Fruit fly (Drosophila melanogaster) whole organism, embryonic: ENCODE measurements around the gene rho-5.
A peak's percentile ranks its signal among the peaks of the same experiment; 100 is the strongest.

Experiments
- Atf3 ChIP-seq: fragments of 200-800 bp; sonication (Bioruptor generic); optimal IDR thresholded peaks from 3 replicates; lab custom pipeline; 2016; ENCODE audit warnings: missing biosample characterization, missing genetic modification characterization
- B-H2 ChIP-seq: fragments of 200-800 bp; sonication (Bioruptor generic); optimal IDR thresholded peaks from 2 replicates; lab custom pipeline; 2018; ENCODE audit warnings: missing biosample characterization, mild to moderate bottlenecking, missing genetic modification characterization
- Bgb ChIP-seq: fragments of 200-800 bp; sonication (Bioruptor generic); IDR thresholded peaks from 2 replicates; pipeline ENCODE4 v1.3.6; 2022; ENCODE audit warnings: missing biosample characterization, missing genetic modification characterization; ENCODE audit not compliant: partially characterized antibody
- CG10267 ChIP-seq: fragments of 200-800 bp; sonication (Bioruptor generic); optimal IDR thresholded peaks from 2 replicates; lab custom pipeline; 2018; ENCODE audit warnings: missing biosample characterization, mild to moderate bottlenecking, missing genetic modification characterization, moderate library complexity
- CG10543 ChIP-seq: fragments of 200-800 bp; sonication (Bioruptor generic); optimal IDR thresholded peaks from 3 replicates; lab custom pipeline; 2017; ENCODE audit warnings: missing biosample characterization, mild to moderate bottlenecking, missing genetic modification characterization, moderate library complexity
- CG10654 ChIP-seq: fragments of 200-800 bp; sonication (Bioruptor generic); optimal IDR thresholded peaks from 2 replicates; lab custom pipeline; 2016; ENCODE audit warnings: missing biosample characterization, missing genetic modification characterization
- CG12391 ChIP-seq: fragments of 200-800 bp; sonication (Bioruptor generic); optimal IDR thresholded peaks from 3 replicates; lab custom pipeline; 2018; ENCODE audit warnings: missing biosample characterization, mild to moderate bottlenecking, missing genetic modification characterization, moderate library complexity
- CG12659 ChIP-seq: fragments of 200-800 bp; sonication (Bioruptor generic); optimal IDR thresholded peaks from 3 replicates; lab custom pipeline; 2017; ENCODE audit warnings: mild to moderate bottlenecking, missing biosample characterization, missing genetic modification reagents, missing genetic modification characterization
- CG13123 ChIP-seq: fragments of 200-800 bp; sonication (Bioruptor generic); optimal IDR thresholded peaks from 2 replicates; lab custom pipeline; 2016; ENCODE audit warnings: missing biosample characterization, missing genetic modification characterization
- CG13287 ChIP-seq: fragments of 200-800 bp; sonication (Bioruptor generic); IDR thresholded peaks from 2 replicates; pipeline ENCODE4 v1.3.6; 2022; ENCODE audit warnings: missing biosample characterization, missing genetic modification characterization; ENCODE audit not compliant: partially characterized antibody
- CG13775 ChIP-seq: fragments of 200-800 bp; sonication (Bioruptor generic); optimal IDR thresholded peaks from 3 replicates; lab custom pipeline; 2017; ENCODE audit warnings: missing biosample characterization, mild to moderate bottlenecking, missing genetic modification characterization
- CG1529 ChIP-seq: fragments of 200-800 bp; sonication (Bioruptor generic); optimal IDR thresholded peaks from 3 replicates; lab custom pipeline; 2018; ENCODE audit warnings: missing biosample characterization, missing genetic modification characterization
- CG17612 ChIP-seq: fragments of 200-800 bp; sonication (Bioruptor generic); IDR thresholded peaks from 2 replicates; pipeline ENCODE4 v1.3.6; 2022; ENCODE audit warnings: missing biosample characterization, missing genetic modification characterization
- CG18262 ChIP-seq: fragments of 200-800 bp; optimal IDR thresholded peaks from 3 replicates; lab custom pipeline; 2019; ENCODE audit warnings: missing biosample characterization, mild to moderate bottlenecking, missing genetic modification characterization, moderate library complexity
- CG18476 ChIP-seq: fragments of 200-800 bp; sonication (Bioruptor generic); optimal IDR thresholded peaks from 2 replicates; lab custom pipeline; 2016; ENCODE audit warnings: missing biosample characterization, mild to moderate bottlenecking, missing genetic modification characterization
- CG18619 ChIP-seq: fragments of 200-800 bp; sonication (Bioruptor generic); optimal IDR thresholded peaks from 3 replicates; lab custom pipeline; 2017; ENCODE audit warnings: missing biosample characterization, mild to moderate bottlenecking, missing genetic modification characterization
- CG2712 ChIP-seq: fragments of 200-800 bp; optimal IDR thresholded peaks from 3 replicates; lab custom pipeline; 2019; ENCODE audit warnings: missing biosample characterization, mild to moderate bottlenecking, missing genetic modification characterization, moderate library complexity
- CG30020 ChIP-seq: fragments of 200-800 bp; optimal IDR thresholded peaks from 2 replicates; lab custom pipeline; 2019; ENCODE audit warnings: missing biosample characterization, mild to moderate bottlenecking, missing genetic modification characterization, moderate library complexity
- CG34422 ChIP-seq: fragments of 200-800 bp; sonication (Bioruptor generic); IDR thresholded peaks from 3 replicates; pipeline ENCODE4 v1.3.6; 2022; ENCODE audit warnings: missing biosample characterization, missing genetic modification characterization
- CG3838 ChIP-seq: fragments of 200-800 bp; sonication (Bioruptor generic); optimal IDR thresholded peaks from 3 replicates; lab custom pipeline; 2016; ENCODE audit warnings: missing biosample characterization, missing genetic modification characterization
- CG6175 ChIP-seq: fragments of 200-800 bp; sonication (Bioruptor generic); IDR thresholded peaks from 3 replicates; pipeline ENCODE4 v1.3.6; 2022; ENCODE audit warnings: missing biosample characterization, missing genetic modification characterization
- CG7271 ChIP-seq: fragments of 200-800 bp; sonication (Bioruptor generic); optimal IDR thresholded peaks from 2 replicates; lab custom pipeline; 2018; ENCODE audit warnings: missing biosample characterization, mild to moderate bottlenecking, missing genetic modification characterization, moderate library complexity
- CG9817 ChIP-seq: fragments of 200-800 bp; sonication (Bioruptor generic); optimal IDR thresholded peaks from 2 replicates; lab custom pipeline; 2018; ENCODE audit warnings: missing biosample characterization, mild to moderate bottlenecking, missing genetic modification characterization, moderate library complexity
- Dbx ChIP-seq: fragments of 200-800 bp; sonication (Bioruptor generic); IDR thresholded peaks from 3 replicates; pipeline ENCODE4 v1.3.6; 2022; ENCODE audit warnings: missing biosample characterization, missing genetic modification characterization
- Dll ChIP-seq: fragments of 200-800 bp; sonication (Bioruptor generic); IDR thresholded peaks from 4 replicates; pipeline ENCODE4 v1.3.6; 2022; ENCODE audit warnings: missing biosample characterization, missing genetic modification characterization; ENCODE audit not compliant: partially characterized antibody
- HLH3B ChIP-seq: fragments of 200-800 bp; sonication (Bioruptor generic); IDR thresholded peaks from 2 replicates; pipeline ENCODE4 v1.3.6; 2022; ENCODE audit warnings: missing biosample characterization, missing genetic modification characterization
- HLH4C ChIP-seq: fragments of 200-800 bp; sonication (Bioruptor generic); IDR thresholded peaks from 3 replicates; pipeline ENCODE4 v1.3.6; 2022; ENCODE audit warnings: missing biosample characterization, missing genetic modification characterization; ENCODE audit not compliant: partially characterized antibody
- Lhr ChIP-seq: fragments of 200-800 bp; sonication (Bioruptor generic); optimal IDR thresholded peaks from 3 replicates; lab custom pipeline; 2017; ENCODE audit warnings: mild to moderate bottlenecking, missing biosample characterization, missing genetic modification reagents, missing genetic modification characterization
- MESR4 ChIP-seq: fragments of 200-800 bp; sonication (Bioruptor generic); optimal IDR thresholded peaks from 2 replicates; lab custom pipeline; 2018; ENCODE audit warnings: missing biosample characterization, mild to moderate bottlenecking, missing genetic modification characterization, moderate library complexity
- Med ChIP-seq: fragments of 200-800 bp; sonication (Bioruptor generic); peaks from one replicate; lab custom pipeline; 2016; ENCODE audit warnings: missing biosample characterization, missing genetic modification characterization, mild to moderate bottlenecking, inconsistent platforms, moderate library complexity
- NfI ChIP-seq: fragments of 200-800 bp; sonication (Bioruptor generic); optimal IDR thresholded peaks from 3 replicates; lab custom pipeline; 2018; ENCODE audit warnings: missing biosample characterization, mild to moderate bottlenecking, missing genetic modification characterization, moderate library complexity
- Sry-δ ChIP-seq: fragments of 200-800 bp; sonication (Bioruptor generic); optimal IDR thresholded peaks from 2 replicates; lab custom pipeline; 2016; ENCODE audit warnings: missing biosample characterization, missing genetic modification characterization
- TFAM ChIP-seq: fragments of 200-800 bp; sonication (Bioruptor generic); optimal IDR thresholded peaks from 2 replicates; lab custom pipeline; 2017; ENCODE audit warnings: missing biosample characterization, missing genetic modification characterization, inconsistent platforms
- al ChIP-seq: fragments of 200-800 bp; sonication (Bioruptor generic); IDR thresholded peaks from 2 replicates; pipeline ENCODE4 v1.3.6; 2022; ENCODE audit warnings: missing biosample characterization, missing genetic modification characterization
- bbx ChIP-seq: fragments of 200-800 bp; sonication (Bioruptor generic); IDR thresholded peaks from 2 replicates; pipeline ENCODE4 v1.3.6; 2022; ENCODE audit warnings: missing biosample characterization, missing genetic modification characterization; ENCODE audit not compliant: partially characterized antibody
- cad ChIP-seq: fragments of >200 bp; optimal IDR thresholded peaks from 2 replicates; lab custom pipeline; 2017; ENCODE audit warnings: missing biosample characterization, missing genetic modification characterization
- chinmo ChIP-seq: fragments of 200-800 bp; sonication (Bioruptor generic); IDR thresholded peaks from 4 replicates; pipeline ENCODE4 v1.3.6; 2022; ENCODE audit warnings: missing biosample characterization, missing genetic modification characterization; ENCODE audit not compliant: partially characterized antibody
- crc ChIP-seq: fragments of 200-800 bp; sonication (Bioruptor generic); optimal IDR thresholded peaks from 2 replicates; lab custom pipeline; 2016; ENCODE audit warnings: missing biosample characterization, missing genetic modification characterization
- dimm ChIP-seq: fragments of 200-800 bp; sonication (Bioruptor generic); IDR thresholded peaks from 2 replicates; pipeline ENCODE4 v1.3.6; 2022; ENCODE audit warnings: missing biosample characterization, missing genetic modification characterization
- grau ChIP-seq: fragments of 200-800 bp; optimal IDR thresholded peaks from 3 replicates; lab custom pipeline; 2019; ENCODE audit warnings: missing biosample characterization, mild to moderate bottlenecking, missing genetic modification characterization, moderate library complexity
- hbn ChIP-seq: fragments of 200-800 bp; sonication (Bioruptor generic); IDR thresholded peaks from 2 replicates; pipeline ENCODE4 v1.3.6; 2022; ENCODE audit warnings: missing biosample characterization, missing genetic modification characterization; ENCODE audit not compliant: partially characterized antibody
- nmo ChIP-seq: fragments of 200-800 bp; sonication (Bioruptor generic); optimal IDR thresholded peaks from 2 replicates; lab custom pipeline; 2018; ENCODE audit warnings: missing biosample characterization, mild to moderate bottlenecking, missing genetic modification characterization, moderate library complexity
- phol ChIP-seq: fragments of 200-800 bp; sonication (Bioruptor generic); optimal IDR thresholded peaks from 3 replicates; lab custom pipeline; 2018; ENCODE audit warnings: missing biosample characterization, mild to moderate bottlenecking, missing genetic modification characterization, moderate library complexity
- sug ChIP-seq: fragments of 200-800 bp; optimal IDR thresholded peaks from 2 replicates; lab custom pipeline; 2019; ENCODE audit warnings: missing biosample characterization, mild to moderate bottlenecking, missing genetic modification characterization, moderate library complexity
- twi ChIP-seq: fragments of 200-800 bp; optimal IDR thresholded peaks from 2 replicates; lab custom pipeline; 2019; ENCODE audit warnings: missing biosample characterization, mild to moderate bottlenecking, missing genetic modification characterization, moderate library complexity
- unc-4 ChIP-seq: fragments of 200-800 bp; sonication (Bioruptor generic); IDR thresholded peaks from 2 replicates; pipeline ENCODE4 v1.3.6; 2022; ENCODE audit warnings: missing biosample characterization, missing genetic modification characterization; ENCODE audit not compliant: partially characterized antibody
- unpg ChIP-seq: fragments of 200-800 bp; sonication (Bioruptor generic); optimal IDR thresholded peaks from 3 replicates; lab custom pipeline; 2018; ENCODE audit warnings: missing biosample characterization, mild to moderate bottlenecking, missing genetic modification characterization, moderate library complexity

Gene rho-5

DNA sequence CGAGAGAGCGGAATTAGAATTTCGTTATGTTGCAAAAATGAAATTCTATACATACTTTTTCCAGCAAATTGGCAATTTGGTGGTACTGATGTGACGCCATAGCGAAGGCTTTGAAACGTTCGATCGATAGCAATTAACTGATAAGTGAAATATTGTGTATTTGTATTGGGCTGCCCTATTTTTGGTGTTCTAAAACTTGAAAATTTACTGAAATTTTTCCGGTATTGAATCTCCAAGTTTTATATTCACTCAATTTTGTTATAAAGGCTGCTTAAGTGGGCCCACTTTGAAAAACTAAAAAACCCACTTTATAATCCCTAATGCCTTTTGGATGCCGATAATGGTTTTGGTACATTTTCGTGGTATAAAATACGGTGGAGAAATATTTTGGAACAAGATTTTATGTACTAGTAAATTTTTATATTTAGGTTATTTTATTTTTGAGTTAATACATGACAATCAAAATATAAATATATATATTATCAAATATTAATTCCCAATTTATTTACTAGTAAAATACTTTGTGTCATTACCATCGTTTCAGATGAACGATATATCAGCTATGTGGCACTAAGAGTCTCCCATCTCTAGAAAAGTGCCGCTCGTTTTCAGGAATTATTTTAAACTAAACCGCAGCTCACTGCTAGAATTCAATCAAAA lies 11.2 kb downstream of the rho-5 start, which contains the start of the genes Cand1 and pim (continued):
- TF ChIP-seq CG10654 (no peak), al (GFP tag; lab: Robert Waterston, UW) (no peak), Lhr (peak; percentile 53), unpg (GFP tag; lab: Kevin White, UChicago) (no peak), MESR4 (GFP tag; lab: Kevin White, UChicago) (peak; percentile 57), bbx (GFP tag; lab: Robert Waterston, UW) (peak; percentile 66), CG10543 (no peak), twi (tag; lab: Kevin White, UChicago) (peak; percentile 15), CG7271 (no peak), CG13775 (GFP tag; lab: Kevin White, UChicago) (no peak), Dbx (no peak), sug (peak; percentile 33), Atf3 (GFP tag; lab: Kevin White, UChicago) (no peak), crc (no peak), CG9817 (tag; lab: Kevin White, UChicago) (no peak), dimm (no peak), CG18619 (GFP tag; lab: Kevin White, UChicago) (no peak), CG34422 (no peak), CG13287 (GFP tag; lab: Robert Waterston, UW) (peak; percentile 79), nmo (peak; percentile 73), Sry-δ (GFP tag; lab: Kevin White, UChicago) (peak; percentile 81), cad (no peak), CG3838 (GFP tag; lab: Kevin White, UChicago) (no peak), CG2712 (peak; percentile 63), CG13123 (GFP tag; lab: Kevin White, UChicago) (no peak), Bgb (GFP tag; lab: Robert Waterston, UW) (peak; percentile 65), CG12391 (tag; lab: Kevin White, UChicago) (peak; percentile 59), hbn (GFP tag; lab: Robert Waterston, UW) (peak; percentile 46; the same call in 1 of the 2 replicates), unc-4 (peak; percentile 73), phol (peak; percentile 57), CG18476 (no peak), CG10267 (peak; percentile 54), CG6175 (no peak), NfI (GFP tag; lab: Kevin White, UChicago) (no peak), CG18262 (tag; lab: Kevin White, UChicago) (peak; percentile 23), TFAM (GFP tag; lab: Kevin White, UChicago) (no peak), HLH4C (peak; percentile 54; the same call in 1 of the 3 replicates), CG1529 (GFP tag; lab: Kevin White, UChicago) (no peak), B-H2 (GFP tag; lab: Kevin White, UChicago) (no peak), grau (tag; lab: Kevin White, UChicago) (peak; percentile 26), CG12659 (GFP tag; lab: Kevin White, UChicago) (peak; percentile 70), chinmo (GFP tag; lab: Robert Waterston, UW) (0 out of 4 replicates have a peak, but pooled peaks have one; percentile 38), HLH3B (GFP tag; lab: Robert Waterston, UW) (no peak), CG30020 (tag; lab: Kevin White, UChicago) (peak; percentile 97), Med (GFP tag; lab: Kevin White, UChicago) (peak; percentile 17), Dll (peak; percentile 76), CG17612 (GFP tag; lab: Robert Waterston, UW) (no peak)
